Worm (Caenorhabditis elegans) whole organism, early embryonic: Measurements from ENCODE around the gene irld-39.

ENCODE experiments used
- ama-1 ChIP-seq: fragments of 150-350 bp; optimal IDR thresholded peaks from 2 replicates; lab custom pipeline; 2014
- ceh-36 ChIP-seq: sonication (generic microtip); optimal IDR thresholded peaks from 2 replicates; lab custom pipeline; 2016; ENCODE audit warnings: missing genetic modification characterization, inconsistent platforms, missing compliant biosample characterization
- flt-1 ChIP-seq: fragments of 200-800 bp; sonication (Bioruptor generic); IDR thresholded peaks from 2 replicates; pipeline ENCODE4 v1.3.6; 2022; ENCODE audit warnings: missing genetic modification characterization, missing compliant biosample characterization
- hmbx-1 ChIP-seq: sonication (generic microtip); optimal IDR thresholded peaks from 2 replicates; lab custom pipeline; 2016; ENCODE audit warnings: mild to moderate bottlenecking, missing genetic modification characterization, missing compliant biosample characterization
- hmg-4 ChIP-seq: fragments of 200-800 bp; sonication (Bioruptor generic); optimal IDR thresholded peaks from 2 replicates; lab custom pipeline; 2018; ENCODE audit warnings: mild to moderate bottlenecking, missing genetic modification characterization, missing compliant biosample characterization
- tbx-11 ChIP-seq: fragments of 200-800 bp; sonication (Bioruptor generic); IDR thresholded peaks from 2 replicates; pipeline ENCODE4 v1.3.6; 2022; ENCODE audit warnings: missing genetic modification characterization, missing compliant biosample characterization
- tbx-37 ChIP-seq: fragments of 200-800 bp; sonication (Bioruptor generic); conservative IDR thresholded peaks from 2 replicates; pipeline ENCODE4 v1.3.6; 2022; ENCODE audit warnings: missing genetic modification reagents, missing genetic modification characterization, missing compliant biosample characterization

ce11 chrIV:16192754-16193153 is 40.2 kb upstream of the irld-39 start:
- no peak for TF ChIP-seq ama-1 (lab: Kevin White, UChicago)
- TF ChIP-seq tbx-37 (GFP tag; lab: Robert Waterston, UW) = no peak
- TF ChIP-seq hmbx-1 (tag; lab: Kevin White, UChicago) = no peak
- no peak for TF ChIP-seq hmg-4 (GFP tag; lab: Kevin White, UChicago)
- no peak for TF ChIP-seq tbx-11 (GFP tag; lab: Robert Waterston, UW)
- TF ChIP-seq flt-1 (GFP tag; lab: Robert Waterston, UW) = no peak
- no peak for TF ChIP-seq ceh-36 (tag; lab: Kevin White, UChicago)
